Worm (Caenorhabditis elegans): ENCODE results near the gene nhr-138.

The nhr-138 gene

ce11 chrIV:9677226-9677992, 47.6 kb upstream of the nhr-138 start (continued):
- TF ChIP-seq hmg-1.1 (GFP tag; IDR thresholded peaks at IDR 0.05) (peak; percentile 56), zfp-2 (tag; optimal IDR thresholded peaks at IDR 0.05) (no peak), Y5F2A.4 (GFP tag; optimal IDR thresholded peaks at IDR 0.05) (no peak), jun-1 (tag; optimal IDR thresholded peaks at IDR 0.05) (no peak), daf-16 (GFP tag; optimal IDR thresholded peaks at IDR 0.05) (peak in 1 of 2 experiments; percentile 46), daf-16 (tag; optimal IDR thresholded peaks at IDR 0.05) (peak; percentile 76), mxl-3 (GFP tag; optimal IDR thresholded peaks at IDR 0.05) (peak; percentile 93), hlh-11 (tag; optimal IDR thresholded peaks at IDR 0.05) (peak; percentile 90), tra-1 (GFP tag; IDR thresholded peaks at IDR 0.05) (peak; percentile 69), lim-7 (GFP tag; IDR thresholded peaks at IDR 0.05) (no peak), unc-39 (tag; optimal IDR thresholded peaks at IDR 0.05) (no peak), unc-62 (GFP tag; optimal IDR thresholded peaks at IDR 0.05 in 1 of 2) (no peak), unc-62 (tag; optimal IDR thresholded peaks at IDR 0.05) (no peak), lir-3 (tag; optimal IDR thresholded peaks at IDR 0.05) (no peak), F26F4.8 (GFP tag; conservative IDR thresholded peaks at IDR 0.05) (no peak), ztf-7 (tag; optimal IDR thresholded peaks at IDR 0.05) (no peak), nhr-48 (tag; optimal IDR thresholded peaks at IDR 0.05) (peak; percentile 85), nhr-6 (tag; optimal IDR thresholded peaks at IDR 0.05) (no peak), R02D3.7 (tag; optimal IDR thresholded peaks at IDR 0.05) (no peak)

- TF ChIP-seq tra-1 (GFP tag; IDR thresholded peaks at IDR 0.05), result no peak
- peak; percentile 91 for TF ChIP-seq aha-1 (tag)
- no peak for TF ChIP-seq spr-1 (tag; optimal IDR thresholded peaks at IDR 0.05)
These were observed 47.0 kb upstream of the nhr-138 start for ce11 chrIV:9678007-9678406.

- TF ChIP-seq ZK337.2 (GFP tag; IDR thresholded peaks at IDR 0.05), result no peak
- no peak for TF ChIP-seq ces-1 (GFP tag; optimal IDR thresholded peaks at IDR 0.05)
- no peak for TF ChIP-seq daf-16 (GFP tag; optimal IDR thresholded peaks at IDR 0.05)
- TF ChIP-seq daf-16 (tag; optimal IDR thresholded peaks at IDR 0.05), result peak; percentile 67
These were observed 45.8 kb upstream of the nhr-138 start for ce11 chrIV:9679296-9679695.

ce11 chrIV:9680841-9681240, 44.2 kb upstream of the nhr-138 start, which contains the start of gene ins-8:
TSS of gene ins-8 (minus strand) at chrIV:9680941.
- TF ChIP-seq hif-1 (tag; optimal IDR thresholded peaks at IDR 0.05) (no peak), F49E8.2 (tag; optimal IDR thresholded peaks at IDR 0.05; ENCODE audit: borderline replicate concordance) (no peak), lin-15B (tag; optimal IDR thresholded peaks at IDR 0.05) (no peak), madf-9 (GFP tag; conservative IDR thresholded peaks at IDR 0.05) (no peak), attf-4 (tag; optimal IDR thresholded peaks at IDR 0.05) (no peak), nhr-28 (tag; optimal IDR thresholded peaks at IDR 0.05) (no peak), pha-4 (GFP tag; IDR thresholded peaks at IDR 0.05) (no peak), pha-4 (tag; optimal IDR thresholded peaks at IDR 0.05) (no peak), egl-27 (tag; optimal IDR thresholded peaks at IDR 0.05) (no peak), Y105C5A.15 (GFP tag; IDR thresholded peaks at IDR 0.05) (no peak), gei-8 (GFP tag; optimal IDR thresholded peaks at IDR 0.05) (no peak), ceh-28 (tag; optimal IDR thresholded peaks at IDR 0.05) (no peak), daf-12 (tag; optimal IDR thresholded peaks at IDR 0.05) (no peak), daf-16 (GFP tag; optimal IDR thresholded peaks at IDR 0.05) (no peak), daf-16 (tag; optimal IDR thresholded peaks at IDR 0.05) (no peak)

Data from whole organism, L4 larva.